Worm (Caenorhabditis elegans) whole organism, L3 larva: ENCODE results near the gene srx-73.

Experiments used
- R02D3.7 ChIP-seq: fragments of 150-350 bp; optimal IDR thresholded peaks from 2 replicates; lab custom pipeline; 2014; ENCODE audit warnings: missing biosample characterization, missing genetic modification characterization
- ZK546.5 ChIP-seq: sonication (generic microtip); optimal IDR thresholded peaks from 2 replicates; lab custom pipeline; 2017; ENCODE audit warnings: missing biosample characterization, missing genetic modification characterization
- ama-1 ChIP-seq: fragments of 150-350 bp; optimal IDR thresholded peaks from 2 replicates; lab custom pipeline; 2018
- ceh-16 ChIP-seq: sonication (generic microtip); optimal IDR thresholded peaks from 2 replicates; lab custom pipeline; 2017; ENCODE audit warnings: missing biosample characterization, missing genetic modification characterization
- ceh-28 ChIP-seq: fragments of 150-350 bp; optimal IDR thresholded peaks from 2 replicates; lab custom pipeline; 2014; ENCODE audit warnings: missing biosample characterization, missing genetic modification reagents, missing genetic modification characterization
- ceh-9 ChIP-seq: sonication (generic microtip); optimal IDR thresholded peaks from 2 replicates; lab custom pipeline; 2018; ENCODE audit warnings: missing biosample characterization, missing genetic modification characterization
- egl-5 ChIP-seq: fragments of 150-350 bp; optimal IDR thresholded peaks from 2 replicates; lab custom pipeline; 2017; ENCODE audit warnings: missing biosample characterization, missing genetic modification reagents, missing genetic modification characterization, inconsistent platforms
- elt-1 ChIP-seq: fragments of 150-350 bp; optimal IDR thresholded peaks from 2 replicates; lab custom pipeline; 2014; ENCODE audit warnings: missing biosample characterization, missing genetic modification characterization
- elt-2 ChIP-seq: sonication (generic microtip); optimal IDR thresholded peaks from 2 replicates; lab custom pipeline; 2016; ENCODE audit warnings: missing genetic modification reagents, mild to moderate bottlenecking, missing genetic modification characterization, missing compliant biosample characterization
- eor-1 ChIP-seq, 2 experiments: fragments of 150-350 bp; optimal IDR thresholded peaks; 2 replicates each; lab custom pipeline; 2014 to 2018; ENCODE audit warnings: missing biosample characterization in 2 of 2, missing genetic modification characterization in 2 of 2
- fkh-10 ChIP-seq: sonication (generic microtip); optimal IDR thresholded peaks from 2 replicates; lab custom pipeline; 2017; ENCODE audit warnings: missing biosample characterization, missing genetic modification reagents, missing genetic modification characterization
- fkh-2 ChIP-seq: fragments of 150-350 bp; optimal IDR thresholded peaks from 2 replicates; lab custom pipeline; 2014; ENCODE audit warnings: missing biosample characterization, missing genetic modification reagents, missing genetic modification characterization
- fos-1 ChIP-seq: fragments of 150-350 bp; optimal IDR thresholded peaks from 2 replicates; lab custom pipeline; 2014; ENCODE audit warnings: missing biosample characterization, missing genetic modification characterization
- hmg-11 ChIP-seq: sonication (generic microtip); optimal IDR thresholded peaks from 2 replicates; lab custom pipeline; 2016; ENCODE audit warnings: missing genetic modification characterization, missing compliant biosample characterization
- jun-1 ChIP-seq: fragments of 150-350 bp; optimal IDR thresholded peaks from 2 replicates; lab custom pipeline; 2014; ENCODE audit warnings: missing biosample characterization, missing genetic modification reagents, missing genetic modification characterization
- lin-39 ChIP-seq: fragments of 150-350 bp; optimal IDR thresholded peaks from 2 replicates; lab custom pipeline; 2018; ENCODE audit warnings: missing biosample characterization, missing genetic modification reagents, missing genetic modification characterization
- lsy-12 ChIP-seq: sonication (generic microtip); optimal IDR thresholded peaks from 2 replicates; lab custom pipeline; 2016; ENCODE audit warnings: mild to moderate bottlenecking, missing genetic modification characterization, missing compliant biosample characterization
- mdl-1 ChIP-seq: fragments of 150-350 bp; optimal IDR thresholded peaks from 2 replicates; lab custom pipeline; 2014; ENCODE audit warnings: missing biosample characterization, missing genetic modification characterization
- mml-1 ChIP-seq: fragments of 150-350 bp; sonication (generic microtip); optimal IDR thresholded peaks from 3 replicates; lab custom pipeline; 2014; ENCODE audit warnings: missing biosample characterization, missing genetic modification characterization
- nfya-1 ChIP-seq: sonication (generic microtip); optimal IDR thresholded peaks from 2 replicates; lab custom pipeline; 2017; ENCODE audit warnings: missing genetic modification characterization, mild to moderate bottlenecking, missing compliant biosample characterization, antibody characterized with exemption, moderate library complexity; ENCODE audit not compliant: insufficient read depth
- nhr-11 ChIP-seq: fragments of 150-350 bp; optimal IDR thresholded peaks from 2 replicates; lab custom pipeline; 2014; ENCODE audit warnings: missing biosample characterization, missing genetic modification characterization
- nhr-12 ChIP-seq: fragments of 150-350 bp; optimal IDR thresholded peaks from 2 replicates; lab custom pipeline; 2014; ENCODE audit warnings: missing biosample characterization, missing genetic modification characterization
- nhr-23 ChIP-seq: fragments of 150-350 bp; optimal IDR thresholded peaks from 2 replicates; lab custom pipeline; 2014; ENCODE audit warnings: missing biosample characterization, missing genetic modification reagents, missing genetic modification characterization
- nhr-237 ChIP-seq: fragments of 150-350 bp; optimal IDR thresholded peaks from 2 replicates; lab custom pipeline; 2014; ENCODE audit warnings: missing biosample characterization, missing genetic modification characterization
- nhr-43 ChIP-seq: sonication (generic microtip); optimal IDR thresholded peaks from 2 replicates; lab custom pipeline; 2016; ENCODE audit warnings: mild to moderate bottlenecking, missing genetic modification characterization, missing compliant biosample characterization; ENCODE audit not compliant: poor library complexity, severe bottlenecking
- nhr-67 ChIP-seq: fragments of 150-350 bp; optimal IDR thresholded peaks from 2 replicates; lab custom pipeline; 2014; ENCODE audit warnings: missing biosample characterization, missing genetic modification characterization
- nhr-76 ChIP-seq: fragments of 150-350 bp; sonication (generic microtip); optimal IDR thresholded peaks from 5 replicates; lab custom pipeline; 2014; ENCODE audit warnings: missing biosample characterization, missing genetic modification characterization
- nhr-77 ChIP-seq: fragments of 150-350 bp; optimal IDR thresholded peaks from 2 replicates; lab custom pipeline; 2014; ENCODE audit warnings: missing biosample characterization, missing genetic modification characterization
- pha-4 ChIP-seq: fragments of 150-350 bp; optimal IDR thresholded peaks from 2 replicates; lab custom pipeline; 2014; ENCODE audit warnings: missing biosample characterization, missing genetic modification reagents, missing genetic modification characterization
- pqm-1 ChIP-seq: fragments of 150-350 bp; optimal IDR thresholded peaks from 2 replicates; lab custom pipeline; 2017; ENCODE audit warnings: missing biosample characterization, missing genetic modification characterization, inconsistent platforms
- skn-1 ChIP-seq: fragments of 150-350 bp; optimal IDR thresholded peaks from 2 replicates; lab custom pipeline; 2014; ENCODE audit warnings: missing biosample characterization, missing genetic modification characterization
- snpc-4 ChIP-seq: fragments of 150-350 bp; optimal IDR thresholded peaks from 2 replicates; lab custom pipeline; 2014; ENCODE audit warnings: missing biosample characterization, missing genetic modification characterization
- unc-39 ChIP-seq: sonication (generic microtip); optimal IDR thresholded peaks from 4 replicates; lab custom pipeline; 2017; ENCODE audit warnings: missing biosample characterization, missing genetic modification characterization
- ztf-11 ChIP-seq: fragments of 150-350 bp; optimal IDR thresholded peaks from 2 replicates; lab custom pipeline; 2014; ENCODE audit warnings: missing biosample characterization, missing genetic modification characterization
- ztf-4 ChIP-seq: fragments of 150-350 bp; optimal IDR thresholded peaks from 2 replicates; lab custom pipeline; 2014; ENCODE audit warnings: missing biosample characterization, missing genetic modification characterization

The srx-73 gene

ce11 chrV:4698675-4699074 lies 33.1 kb upstream of the srx-73 start:
- TF ChIP-seq pqm-1: no peak
- no peak for TF ChIP-seq ztf-4 (tag; lab: Kevin White, UChicago)
- no peak for TF ChIP-seq elt-2 (tag; lab: Kevin White, UChicago)
- TF ChIP-seq nhr-43 (tag; lab: Kevin White, UChicago): no peak
- TF ChIP-seq nhr-76 (tag; lab: Kevin White, UChicago): no peak
- TF ChIP-seq unc-39: no peak
- no peak for TF ChIP-seq eor-1 (tag; optimal IDR thresholded peaks at IDR 0.05; lab: Kevin White, UChicago)
- TF ChIP-seq fkh-10 (GFP tag; lab: Kevin White, UChicago): no peak
- no peak for TF ChIP-seq snpc-4 (tag; lab: Kevin White, UChicago)
- TF ChIP-seq mdl-1 (tag; lab: Kevin White, UChicago): no peak
- no peak for TF ChIP-seq fos-1 (tag; lab: Kevin White, UChicago)

ce11 chrV:4694466-4695092 lies 29.0 kb upstream of the srx-73 start:
- TF ChIP-seq fkh-2 (tag; lab: Kevin White, UChicago) (no peak), elt-1 (tag; lab: Kevin White, UChicago) (peak; percentile 80), nhr-11 (tag; lab: Kevin White, UChicago) (peak; percentile 68), egl-5 (tag; lab: Kevin White, UChicago) (no peak), nhr-67 (tag; lab: Kevin White, UChicago) (no peak), ceh-28 (tag; lab: Kevin White, UChicago) (no peak), nhr-237 (tag; lab: Kevin White, UChicago) (no peak), pha-4 (tag; lab: Kevin White, UChicago) (no peak), hmg-11 (tag; lab: Kevin White, UChicago) (no peak), eor-1 (tag; optimal IDR thresholded peaks at IDR 0.05; lab: Kevin White, UChicago) (no peak), ztf-11 (tag; lab: Kevin White, UChicago) (no peak), lin-39 (tag; lab: Kevin White, UChicago) (peak; percentile 41), ceh-9 (no peak)

- TF ChIP-seq egl-5 (tag; lab: Kevin White, UChicago) (peak; percentile 7), nfya-1 (tag; lab: Kevin White, UChicago) (peak; percentile 39), nhr-11 (tag; lab: Kevin White, UChicago) (peak; percentile 32), snpc-4 (tag; lab: Kevin White, UChicago) (no peak), lin-39 (tag; lab: Kevin White, UChicago) (peak; percentile 7), ztf-4 (tag; lab: Kevin White, UChicago) (no peak), ZK546.5 (tag; lab: Kevin White, UChicago) (no peak), nhr-237 (tag; lab: Kevin White, UChicago) (no peak)
These were observed 27.7 kb upstream of the srx-73 start for ce11 chrV:4693282-4693588.

ce11 chrV:4692382-4693281 lies 27.1 kb upstream of the srx-73 start, which contains the start of gene cpg-8:
cpg-8 (minus strand) TSS chrV:4692432.
- TF ChIP-seq ceh-9 (no peak), nhr-12 (no peak), jun-1 (tag; lab: Kevin White, UChicago) (no peak), nhr-77 (no peak), nhr-67 (tag; lab: Kevin White, UChicago) (no peak), lin-39 (tag; lab: Kevin White, UChicago) (no peak), nhr-23 (tag; lab: Kevin White, UChicago) (no peak), ceh-16 (tag; lab: Kevin White, UChicago) (no peak), nhr-76 (tag; lab: Kevin White, UChicago) (no peak), ztf-4 (tag; lab: Kevin White, UChicago) (no peak), lsy-12 (tag; lab: Kevin White, UChicago) (no peak)
- TF ChIP-seq, all 47 proteins: peak for 0

ce11 chrV:4691657-4692056 lies 26.1 kb upstream of the srx-73 start:
- no peak for TF ChIP-seq R02D3.7 (tag; lab: Kevin White, UChicago)
- no peak for TF ChIP-seq hmg-11 (tag; lab: Kevin White, UChicago)
- no peak for TF ChIP-seq mml-1 (tag; lab: Kevin White, UChicago)
- no peak for TF ChIP-seq fkh-2 (tag; lab: Kevin White, UChicago)
- no peak for TF ChIP-seq nhr-12
- TF ChIP-seq nhr-77: no peak
- no peak for TF ChIP-seq eor-1 (tag; optimal IDR thresholded peaks at IDR 0.05; lab: Kevin White, UChicago)
- no peak for TF ChIP-seq unc-39
- no peak for TF ChIP-seq skn-1 (tag; lab: Kevin White, UChicago)
- TF ChIP-seq ama-1 (lab: Kevin White, UChicago): no peak
- no peak for TF ChIP-seq egl-5 (tag; lab: Kevin White, UChicago)
- no peak for TF ChIP-seq fkh-10 (GFP tag; lab: Kevin White, UChicago)
- TF ChIP-seq, all 47 proteins: peak for 0
